Fruit fly (Drosophila melanogaster): Measurements from ENCODE around the gene Ugt49B2.

Ugt49B2 gene

DNA sequence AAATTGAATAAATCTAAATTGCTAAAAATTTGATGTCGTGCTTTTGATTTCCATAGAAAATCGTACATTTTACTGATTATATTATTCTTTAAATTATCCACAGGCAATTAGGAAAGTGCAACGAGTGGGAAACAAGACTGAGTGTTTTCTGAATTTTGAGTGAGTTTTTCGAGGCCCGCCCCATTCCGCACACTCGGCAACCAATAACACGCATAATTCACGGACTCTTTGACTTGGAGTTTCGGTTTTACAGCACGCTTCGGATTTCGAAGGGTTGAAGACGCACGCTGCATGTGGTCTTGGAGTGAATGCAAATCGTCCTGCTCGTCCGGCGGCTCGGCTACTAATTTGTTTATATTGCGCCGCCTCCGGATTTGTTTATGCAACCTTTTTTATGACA, 7.3 kb downstream of the Ugt49B2 start:
- TF ChIP-seq ss (GFP tag; optimal IDR thresholded peaks at IDR 0.05) (no peak), dsx (GFP tag; optimal IDR thresholded peaks at IDR 0.05; ENCODE audit: poor library complexity, severe bottlenecking) (no peak), Eip75B (GFP tag; optimal IDR thresholded peaks at IDR 0.05) (no peak), CG4318 (GFP tag; optimal IDR thresholded peaks at IDR 0.05) (no peak), Met (GFP tag; optimal IDR thresholded peaks at IDR 0.05) (no peak), CG10631 (GFP tag; optimal IDR thresholded peaks at IDR 0.05) (no peak), Lpt (GFP tag; optimal IDR thresholded peaks at IDR 0.05) (no peak), CG10669 (GFP tag; optimal IDR thresholded peaks at IDR 0.05) (no peak), CG8119 (GFP tag; IDR thresholded peaks at IDR 0.05) (no peak), achi (GFP tag; optimal IDR thresholded peaks at IDR 0.05) (no peak), Ets21C (GFP tag; optimal IDR thresholded peaks at IDR 0.05) (no peak), Sox14 (GFP tag; optimal IDR thresholded peaks at IDR 0.05) (no peak), CG6792 (GFP tag; optimal IDR thresholded peaks at IDR 0.05) (no peak), CG8319 (GFP tag; optimal IDR thresholded peaks at IDR 0.05) (no peak), Hr39 (GFP tag; optimal IDR thresholded peaks at IDR 0.05) (no peak), Eip78C (GFP tag) (no peak), CG11902 (GFP tag; optimal IDR thresholded peaks at IDR 0.05) (no peak), topi (GFP tag; optimal IDR thresholded peaks at IDR 0.05) (no peak)

dm6 chr3R:21390959-21391358, 8.6 kb downstream of the Ugt49B2 start:
- TF ChIP-seq Eip93F (GFP tag; optimal IDR thresholded peaks at IDR 0.05) (no peak), CG10669 (GFP tag; optimal IDR thresholded peaks at IDR 0.05) (no peak), Sox14 (GFP tag; optimal IDR thresholded peaks at IDR 0.05) (no peak), Ets96B (tag; optimal IDR thresholded peaks at IDR 0.05) (no peak), CG9139 (GFP tag; optimal IDR thresholded peaks at IDR 0.05) (no peak), cyc (GFP tag; optimal IDR thresholded peaks at IDR 0.05) (no peak)

dm6 chr3R:21388564-21388963, 11.0 kb downstream of the Ugt49B2 start, which contains the start of gene bap:
Gene bap, plus strand, starts transcription at chr3R:21388880.
- TF ChIP-seq CG1621 (tag; optimal IDR thresholded peaks at IDR 0.05) (no peak), net (GFP tag; optimal IDR thresholded peaks at IDR 0.05) (no peak), salr (GFP tag; optimal IDR thresholded peaks at IDR 0.05) (no peak)

- TF ChIP-seq Eip78C (GFP tag) (no peak), Eip93F (GFP tag; optimal IDR thresholded peaks at IDR 0.05) (no peak), CG6854 (GFP tag; optimal IDR thresholded peaks at IDR 0.05) (no peak), acj6 (GFP tag; optimal IDR thresholded peaks at IDR 0.05) (no peak), Met (GFP tag; optimal IDR thresholded peaks at IDR 0.05) (no peak), net (GFP tag; optimal IDR thresholded peaks at IDR 0.05) (no peak), CG8319 (GFP tag; optimal IDR thresholded peaks at IDR 0.05) (no peak), lz (GFP tag; optimal IDR thresholded peaks at IDR 0.05) (no peak), pdm3 (GFP tag; optimal IDR thresholded peaks at IDR 0.05) (no peak), CG6163 (GFP tag; IDR thresholded peaks at IDR 0.05) (no peak)
Observed at dm6 chr3R:21387356-21387980, 12.1 kb downstream of the Ugt49B2 start.

DNA sequence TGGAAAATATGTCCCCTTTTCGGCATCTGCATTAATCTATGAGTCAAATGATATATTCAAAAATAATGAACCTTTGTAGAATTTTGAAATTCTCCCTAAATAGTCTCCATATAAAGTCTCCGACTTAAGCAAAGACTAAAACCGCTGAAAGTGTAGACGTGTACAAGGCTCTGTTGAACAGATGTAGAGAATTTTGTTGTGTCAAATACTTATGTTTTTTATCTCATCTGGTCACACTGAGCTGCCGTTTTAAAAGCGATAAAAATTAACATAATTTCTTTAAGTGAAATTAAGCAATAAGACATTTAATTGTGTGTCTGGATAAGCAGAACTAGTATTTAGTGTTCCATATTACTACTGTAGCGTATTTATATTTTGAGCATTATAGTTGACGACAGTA, 13.4 kb downstream of the Ugt49B2 start:
- no peak for TF ChIP-seq CG6792 (GFP tag; optimal IDR thresholded peaks at IDR 0.05)
- TF ChIP-seq achi (GFP tag; optimal IDR thresholded peaks at IDR 0.05) = no peak
- TF ChIP-seq CG8632 (GFP tag; optimal IDR thresholded peaks at IDR 0.05) = no peak
- no peak for TF ChIP-seq Hr39 (GFP tag; optimal IDR thresholded peaks at IDR 0.05)
- TF ChIP-seq Sox15 (GFP tag; optimal IDR thresholded peaks at IDR 0.05) = no peak
- TF ChIP-seq CG7368 (GFP tag; optimal IDR thresholded peaks at IDR 0.05) = no peak
- no peak for TF ChIP-seq pdm3 (GFP tag; optimal IDR thresholded peaks at IDR 0.05)
- no peak for TF ChIP-seq fd59A (GFP tag; optimal IDR thresholded peaks at IDR 0.05)
- no peak for TF ChIP-seq Sox102F (GFP tag; optimal IDR thresholded peaks at IDR 0.05)
- TF ChIP-seq CG4318 (GFP tag; optimal IDR thresholded peaks at IDR 0.05) = no peak
- no peak for TF ChIP-seq CG1621 (tag; optimal IDR thresholded peaks at IDR 0.05)
- TF ChIP-seq spab (GFP tag; optimal IDR thresholded peaks at IDR 0.05) = no peak
- TF ChIP-seq CG3032 (tag; optimal IDR thresholded peaks at IDR 0.05) = no peak
- TF ChIP-seq fd85E (GFP tag; optimal IDR thresholded peaks at IDR 0.05) = no peak
- no peak for TF ChIP-seq CG8119 (GFP tag; IDR thresholded peaks at IDR 0.05)
- no peak for TF ChIP-seq Hr38 (GFP tag; optimal IDR thresholded peaks at IDR 0.05)

Measured in whole organism, prepupa.